Worm (Caenorhabditis elegans) whole organism, early embryonic: Measurements from ENCODE around the gene Y53G8AL.3.

Experiments
- B0310.2 ChIP-seq: sonication (generic microtip); optimal IDR thresholded peaks from 2 replicates; lab custom pipeline; 2016; ENCODE audit warnings: mild to moderate bottlenecking, missing genetic modification characterization, missing compliant biosample characterization
- F13C5.2 ChIP-seq: sonication (generic microtip); optimal IDR thresholded peaks from 2 replicates; lab custom pipeline; 2017; ENCODE audit warnings: mild to moderate bottlenecking, missing genetic modification characterization, inconsistent platforms, missing compliant biosample characterization
- aly-1 ChIP-seq: sonication (generic microtip); optimal IDR thresholded peaks from 2 replicates; lab custom pipeline; 2016; ENCODE audit warnings: missing genetic modification characterization, missing compliant biosample characterization
- ama-1 ChIP-seq: fragments of 150-350 bp; optimal IDR thresholded peaks from 2 replicates; lab custom pipeline; 2014
- ceh-13 ChIP-seq: fragments of 200-800 bp; sonication (Bioruptor generic); optimal IDR thresholded peaks from 2 replicates; lab custom pipeline; 2018; ENCODE audit warnings: mild to moderate bottlenecking, missing genetic modification characterization, missing compliant biosample characterization
- ceh-36 ChIP-seq: sonication (generic microtip); optimal IDR thresholded peaks from 2 replicates; lab custom pipeline; 2016; ENCODE audit warnings: missing genetic modification characterization, inconsistent platforms, missing compliant biosample characterization
- ets-7 ChIP-seq: sonication (generic microtip); optimal IDR thresholded peaks from 2 replicates; lab custom pipeline; 2016; ENCODE audit warnings: missing genotype, missing genetic modification characterization, missing compliant biosample characterization
- flt-1 ChIP-seq: fragments of 200-800 bp; sonication (Bioruptor generic); IDR thresholded peaks from 2 replicates; pipeline ENCODE4 v1.3.6; 2022; ENCODE audit warnings: missing genetic modification characterization, missing compliant biosample characterization
- hmbx-1 ChIP-seq: sonication (generic microtip); optimal IDR thresholded peaks from 2 replicates; lab custom pipeline; 2016; ENCODE audit warnings: mild to moderate bottlenecking, missing genetic modification characterization, missing compliant biosample characterization
- hmg-4 ChIP-seq: fragments of 200-800 bp; sonication (Bioruptor generic); optimal IDR thresholded peaks from 2 replicates; lab custom pipeline; 2018; ENCODE audit warnings: mild to moderate bottlenecking, missing genetic modification characterization, missing compliant biosample characterization
- hnd-1 ChIP-seq: sonication (generic microtip); optimal IDR thresholded peaks from 2 replicates; lab custom pipeline; 2016; ENCODE audit warnings: missing genetic modification characterization, missing compliant biosample characterization
- pes-1 ChIP-seq: fragments of 200-800 bp; sonication (Bioruptor generic); IDR thresholded peaks from 2 replicates; pipeline ENCODE4 v1.3.6; 2022; ENCODE audit warnings: missing genetic modification reagents, missing genetic modification characterization, missing compliant biosample characterization
- scrt-1 ChIP-seq: fragments of 200-800 bp; sonication (Bioruptor generic); IDR thresholded peaks from 2 replicates; pipeline ENCODE4 v1.3.6; 2022; ENCODE audit warnings: missing genetic modification characterization, missing compliant biosample characterization
- sea-1 ChIP-seq: fragments of 200-800 bp; sonication (Bioruptor generic); conservative IDR thresholded peaks from 2 replicates; pipeline ENCODE4 v1.3.6; 2022; ENCODE audit warnings: missing genetic modification characterization, missing compliant biosample characterization
- tbx-11 ChIP-seq: fragments of 200-800 bp; sonication (Bioruptor generic); IDR thresholded peaks from 2 replicates; pipeline ENCODE4 v1.3.6; 2022; ENCODE audit warnings: missing genetic modification characterization, missing compliant biosample characterization
- tbx-37 ChIP-seq: fragments of 200-800 bp; sonication (Bioruptor generic); conservative IDR thresholded peaks from 2 replicates; pipeline ENCODE4 v1.3.6; 2022; ENCODE audit warnings: missing genetic modification reagents, missing genetic modification characterization, missing compliant biosample characterization
- tra-4 ChIP-seq: sonication (generic microtip); optimal IDR thresholded peaks from 2 replicates; lab custom pipeline; 2017; ENCODE audit warnings: missing genetic modification characterization, missing compliant biosample characterization

The Y53G8AL.3 gene

ce11 chrIII:3253043-3253442 is at the start of gene Y53G8AL.3:
Gene Y53G8AL.3, minus strand, starts transcription at chrIII:3253143.
- TF ChIP-seq scrt-1 (GFP tag; lab: Robert Waterston, UW), result no peak

ce11 chrIII:3297151-3297550 is 44.2 kb upstream of the Y53G8AL.3 start, which contains the start of gene Y53G8AR.5:
Gene Y53G8AR.5, plus strand, starts transcription at chrIII:3297451.
- TF ChIP-seq ceh-36 (tag; lab: Kevin White, UChicago), result no peak
- TF ChIP-seq ceh-13 (GFP tag; lab: Kevin White, UChicago), result no peak
- no peak for TF ChIP-seq hmg-4 (GFP tag; lab: Kevin White, UChicago)
- TF ChIP-seq ets-7, result no peak
- no peak for TF ChIP-seq B0310.2
- no peak for TF ChIP-seq tra-4 (tag; lab: Kevin White, UChicago)
- TF ChIP-seq F13C5.2 (tag; lab: Kevin White, UChicago), result no peak
- no peak for TF ChIP-seq scrt-1 (GFP tag; lab: Robert Waterston, UW)
- TF ChIP-seq ama-1 (lab: Kevin White, UChicago), result no peak

- TF ChIP-seq sea-1 (GFP tag; lab: Robert Waterston, UW), result no peak
- TF ChIP-seq ceh-36 (tag; lab: Kevin White, UChicago), result peak; percentile 9
- TF ChIP-seq scrt-1 (GFP tag; lab: Robert Waterston, UW), result no peak
- no peak for TF ChIP-seq hmbx-1 (tag; lab: Kevin White, UChicago)
Measured at ce11 chrIII:3294283-3294793, 41.4 kb upstream of the Y53G8AL.3 start, which contains the start of the genes Y53G8AR.8 and Y53G8AR.6. Gene Y53G8AR.8, minus strand, starts transcription at chrIII:3294330. Gene Y53G8AR.6, plus strand, starts transcription at chrIII:3294743.

ce11 chrIII:3281860-3282358 is 29.0 kb upstream of the Y53G8AL.3 start, which contains the start of gene mfsd-8:
Gene mfsd-8, plus strand, starts transcription at chrIII:3282308.
- TF ChIP-seq F13C5.2 (tag; lab: Kevin White, UChicago), result no peak
- no peak for TF ChIP-seq hmg-4 (GFP tag; lab: Kevin White, UChicago)
- no peak for TF ChIP-seq ceh-13 (GFP tag; lab: Kevin White, UChicago)
- TF ChIP-seq ets-7, result no peak
- TF ChIP-seq ama-1 (lab: Kevin White, UChicago), result no peak
- TF ChIP-seq ceh-36 (tag; lab: Kevin White, UChicago), result no peak
- TF ChIP-seq flt-1, result no peak

- no peak for TF ChIP-seq hmbx-1 (tag; lab: Kevin White, UChicago)
- no peak for TF ChIP-seq scrt-1 (GFP tag; lab: Robert Waterston, UW)
- no peak for TF ChIP-seq tbx-37 (GFP tag; lab: Robert Waterston, UW)
- no peak for TF ChIP-seq sea-1 (GFP tag; lab: Robert Waterston, UW)
- no peak for TF ChIP-seq ama-1 (lab: Kevin White, UChicago)
- TF ChIP-seq B0310.2, result no peak
- no peak for TF ChIP-seq hnd-1 (tag; lab: Kevin White, UChicago)
- no peak for TF ChIP-seq ets-7
- TF ChIP-seq F13C5.2 (tag; lab: Kevin White, UChicago), result no peak
- no peak for TF ChIP-seq ceh-36 (tag; lab: Kevin White, UChicago)
- no peak for TF ChIP-seq aly-1 (tag; lab: Kevin White, UChicago)
- TF ChIP-seq ceh-13 (GFP tag; lab: Kevin White, UChicago), result no peak
- TF ChIP-seq flt-1, result no peak
- TF ChIP-seq tbx-11 (GFP tag; lab: Robert Waterston, UW), result no peak
Measured at ce11 chrIII:3279304-3279703, 26.4 kb upstream of the Y53G8AL.3 start.

ce11 chrIII:3278610-3279009 is 25.7 kb upstream of the Y53G8AL.3 start, which contains the start of gene Y53G8AM.8:
Gene Y53G8AM.8, minus strand, starts transcription at chrIII:3278710.
- TF ChIP-seq F13C5.2 (tag; lab: Kevin White, UChicago) (no peak), tra-4 (tag; lab: Kevin White, UChicago) (no peak), pes-1 (no peak), aly-1 (tag; lab: Kevin White, UChicago) (no peak), sea-1 (GFP tag; lab: Robert Waterston, UW) (no peak), hmg-4 (GFP tag; lab: Kevin White, UChicago) (no peak), ama-1 (lab: Kevin White, UChicago) (no peak), tbx-11 (GFP tag; lab: Robert Waterston, UW) (no peak), tbx-37 (GFP tag; lab: Robert Waterston, UW) (no peak)

- TF ChIP-seq sea-1 (GFP tag; lab: Robert Waterston, UW) (no peak), F13C5.2 (tag; lab: Kevin White, UChicago) (peak; percentile 6)
Measured at ce11 chrIII:3273141-3273540, 20.2 kb upstream of the Y53G8AL.3 start.

ce11 chrIII:3271682-3272081 is 18.7 kb upstream of the Y53G8AL.3 start:
- TF ChIP-seq B0310.2, result no peak
- TF ChIP-seq F13C5.2 (tag; lab: Kevin White, UChicago), result peak; percentile 52
- peak; percentile 56; the same call in 1 of the 2 replicates for TF ChIP-seq sea-1 (GFP tag; lab: Robert Waterston, UW)
- TF ChIP-seq ets-7, result no peak

- no peak for TF ChIP-seq flt-1
- TF ChIP-seq sea-1 (GFP tag; lab: Robert Waterston, UW), result no peak
- TF ChIP-seq ets-7, result no peak
- TF ChIP-seq B0310.2, result no peak
- no peak for TF ChIP-seq hnd-1 (tag; lab: Kevin White, UChicago)
- no peak for TF ChIP-seq pes-1
- no peak for TF ChIP-seq hmbx-1 (tag; lab: Kevin White, UChicago)
- TF ChIP-seq aly-1 (tag; lab: Kevin White, UChicago), result no peak
- TF ChIP-seq ceh-36 (tag; lab: Kevin White, UChicago), result no peak
- no peak for TF ChIP-seq F13C5.2 (tag; lab: Kevin White, UChicago)
- TF ChIP-seq ceh-13 (GFP tag; lab: Kevin White, UChicago), result no peak
- TF ChIP-seq tbx-11 (GFP tag; lab: Robert Waterston, UW), result no peak
- no peak for TF ChIP-seq tra-4 (tag; lab: Kevin White, UChicago)
- no peak for TF ChIP-seq tbx-37 (GFP tag; lab: Robert Waterston, UW)
Measured at ce11 chrIII:3266602-3267001, 13.7 kb upstream of the Y53G8AL.3 start, which contains the start of gene Y53G8AM.7. Gene Y53G8AM.7, minus strand, starts transcription at chrIII:3266702.
